Worm (Caenorhabditis elegans): Measurements from ENCODE around the gene C17C3.24.

The C17C3.24 gene

DNA sequence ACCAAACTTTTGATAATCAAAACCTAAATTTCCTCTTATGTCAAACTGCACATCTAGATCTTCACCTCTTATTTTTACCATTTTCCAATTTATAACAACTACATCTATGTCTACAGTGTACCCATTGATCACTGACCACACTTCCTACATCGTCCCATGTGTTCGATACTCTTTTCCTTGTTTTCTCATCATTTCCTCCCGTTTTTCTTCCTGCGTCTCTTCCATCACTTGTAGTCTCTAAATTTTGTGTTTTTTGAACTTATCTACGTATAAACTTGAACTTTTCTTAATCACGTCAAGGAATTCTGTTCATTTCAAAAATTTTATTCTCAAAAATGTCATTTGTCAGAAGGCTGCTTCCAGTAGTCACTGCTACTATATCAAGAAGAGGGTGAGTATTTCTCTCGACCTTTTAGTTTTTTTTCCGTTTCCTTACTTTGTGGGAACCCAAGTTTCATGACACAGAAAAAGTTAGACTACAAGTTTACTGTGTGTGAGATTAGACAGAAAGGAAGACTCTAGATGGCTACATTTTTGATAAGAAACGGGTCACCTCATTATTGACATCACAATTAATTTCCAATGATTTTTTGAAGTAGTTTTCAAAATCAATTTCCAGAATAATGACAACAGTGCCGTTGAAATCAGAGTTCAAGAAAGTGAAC lies 30.6 kb upstream of the C17C3.24 start:
- TF ChIP-seq C06A6.2 (GFP tag; conservative IDR thresholded peaks at IDR 0.05) (no peak), hmg-1.2 (GFP tag; IDR thresholded peaks at IDR 0.05) (0 out of 2 replicates have a peak, but pooled peaks have one; percentile 32), attf-5 (GFP tag; optimal IDR thresholded peaks at IDR 0.05) (peak; percentile 5), lin-40 (tag; optimal IDR thresholded peaks at IDR 0.05) (peak; percentile 18), B0035.1 (tag; optimal IDR thresholded peaks at IDR 0.05) (no peak), cebp-1 (GFP tag; IDR thresholded peaks at IDR 0.05) (no peak), cebp-1 (tag; optimal IDR thresholded peaks at IDR 0.05) (peak; percentile 28), atf-7 (tag; optimal IDR thresholded peaks at IDR 0.05) (peak; percentile 7), nhr-80 (tag; optimal IDR thresholded peaks at IDR 0.05) (peak; percentile 38), snpc-1.1 (tag; optimal IDR thresholded peaks at IDR 0.05; ENCODE audit: insufficient read depth) (no peak), snpc-4 (GFP tag; optimal IDR thresholded peaks at IDR 0.05) (no peak), snpc-4 (tag; optimal IDR thresholded peaks at IDR 0.05) (peak in 1 of 4 experiments; percentile 51), nhr-120 (GFP tag; IDR thresholded peaks at IDR 0.05) (no peak), ama-1 (optimal IDR thresholded peaks at IDR 0.05) (peak; percentile 9), ama-1 (GFP tag; optimal IDR thresholded peaks at IDR 0.05) (no peak), ztf-26 (tag; optimal IDR thresholded peaks at IDR 0.05) (peak; percentile 5), ekl-4 (GFP tag; IDR thresholded peaks at IDR 0.05) (no peak; the same call in 1 of the 2 replicates), chd-7 (tag; optimal IDR thresholded peaks at IDR 0.05) (peak; percentile 35), F49E8.2 (tag; optimal IDR thresholded peaks at IDR 0.05; ENCODE audit: insufficient read depth) (no peak), attf-3 (GFP tag; conservative IDR thresholded peaks at IDR 0.05) (no peak)

ce11 chrII:5570272-5570671 lies 28.7 kb upstream of the C17C3.24 start, which contains the start of the genes C17C3.1 and C17C3.15:
Gene C17C3.1, plus strand, starts transcription at chrII:5570572.
Gene C17C3.15, plus strand, starts transcription at chrII:5570654.
- no peak for TF ChIP-seq mes-4 (tag; optimal IDR thresholded peaks at IDR 0.05)
- no peak for TF ChIP-seq unc-62 (GFP tag; optimal IDR thresholded peaks at IDR 0.05)
- no peak for TF ChIP-seq F39B2.1 (GFP tag; IDR thresholded peaks at IDR 0.05)
- TF ChIP-seq Y95B8A.8 (GFP tag; IDR thresholded peaks at IDR 0.05) = no peak
- TF ChIP-seq nhr-27 (tag; optimal IDR thresholded peaks at IDR 0.05) = no peak
- TF ChIP-seq atf-7 (tag; optimal IDR thresholded peaks at IDR 0.05) = no peak
- TF ChIP-seq unc-130 (GFP tag; optimal IDR thresholded peaks at IDR 0.05) = no peak
- TF ChIP-seq hmg-1.2 (GFP tag; IDR thresholded peaks at IDR 0.05) = no peak
- TF ChIP-seq athp-1 (tag; optimal IDR thresholded peaks at IDR 0.05) = no peak
- TF ChIP-seq nhr-179 (tag; optimal IDR thresholded peaks at IDR 0.05) = no peak
- no peak for TF ChIP-seq repo-1 (tag; optimal IDR thresholded peaks at IDR 0.05)
- no peak for TF ChIP-seq ztf-25 (GFP tag; IDR thresholded peaks at IDR 0.05)
- no peak for TF ChIP-seq bed-2 (GFP tag; IDR thresholded peaks at IDR 0.05)
- TF ChIP-seq akir-1 (GFP tag; optimal IDR thresholded peaks at IDR 0.05) = no peak
- TF ChIP-seq dpl-1 (GFP tag; optimal IDR thresholded peaks at IDR 0.05) = no peak

ce11 chrII:5565082-5565623 lies 23.6 kb upstream of the C17C3.24 start:
- TF ChIP-seq attf-6 (GFP tag; IDR thresholded peaks at IDR 0.05) (peak; percentile 82; the same call in 1 of the 2 replicates), let-526 (GFP tag; IDR thresholded peaks at IDR 0.05) (no peak), lir-1 (GFP tag; conservative IDR thresholded peaks at IDR 0.05) (no peak), T26A5.8 (tag; optimal IDR thresholded peaks at IDR 0.05) (no peak), pbrm-1 (GFP tag; IDR thresholded peaks at IDR 0.05) (peak; percentile 72; the same call in 1 of the 2 replicates), madf-8 (GFP tag; conservative IDR thresholded peaks at IDR 0.05) (no peak), mes-4 (tag; optimal IDR thresholded peaks at IDR 0.05) (no peak), Y95B8A.8 (GFP tag; IDR thresholded peaks at IDR 0.05) (no peak), bed-2 (GFP tag; IDR thresholded peaks at IDR 0.05) (no peak), madf-10 (tag; optimal IDR thresholded peaks at IDR 0.05) (no peak), dpff-1 (tag; optimal IDR thresholded peaks at IDR 0.05) (no peak), hmg-1.2 (GFP tag; IDR thresholded peaks at IDR 0.05) (peak; percentile 74), Y53G8AR.9 (GFP tag; conservative IDR thresholded peaks at IDR 0.05) (no peak), cebp-2 (GFP tag; IDR thresholded peaks at IDR 0.05) (0 out of 2 replicates have a peak, but pooled peaks have one; percentile 50), egrh-3 (GFP tag; IDR thresholded peaks at IDR 0.05) (no peak), fkh-3 (tag; optimal IDR thresholded peaks at IDR 0.05) (no peak), snpc-1.1 (tag; optimal IDR thresholded peaks at IDR 0.05; ENCODE audit: insufficient read depth) (peak; percentile 80), nhr-27 (tag; optimal IDR thresholded peaks at IDR 0.05) (no peak), ZK185.1 (tag; optimal IDR thresholded peaks at IDR 0.05; ENCODE audit: poor library complexity, severe bottlenecking) (no peak)

Measured in whole organism, young adult.